Fruit fly (Drosophila melanogaster): Measurements from ENCODE around the gene CG4218.

DNA sequence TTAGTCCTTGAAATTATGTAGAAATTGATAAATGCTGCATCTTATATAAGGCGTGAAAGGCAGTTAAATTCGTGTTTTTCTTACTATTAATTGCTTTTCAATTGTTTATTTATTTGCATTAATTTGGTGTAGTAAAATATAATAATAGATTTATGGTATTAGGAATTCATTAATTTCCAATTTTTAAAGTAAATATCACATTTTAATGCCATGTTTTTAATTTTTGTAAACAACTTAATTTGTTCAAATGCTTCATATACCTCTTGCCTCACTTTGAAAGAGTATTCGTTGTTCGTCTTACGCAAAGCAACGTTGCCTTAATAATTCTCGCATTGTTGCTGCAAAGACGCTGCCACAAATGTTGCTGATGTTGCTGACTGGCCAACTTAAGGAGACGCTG, 20.4 kb upstream of the CG4218 start:
- TF ChIP-seq usp (GFP tag; optimal IDR thresholded peaks at IDR 0.05) (no peak), EcR (GFP tag; optimal IDR thresholded peaks at IDR 0.05) (no peak), CG8478 (optimal IDR thresholded peaks at IDR 0.05) (no peak), Dll (optimal IDR thresholded peaks at IDR 0.05) (no peak), pan (optimal IDR thresholded peaks at IDR 0.05) (no peak)
